Worm (Caenorhabditis elegans) whole organism, L4 larva: ENCODE results near the gene dnpp-1.

Experiments
- ceh-28 ChIP-seq: fragments of 150-350 bp; optimal IDR thresholded peaks from 2 replicates; lab custom pipeline; 2014; ENCODE audit warnings: missing biosample characterization, missing genetic modification reagents, missing genetic modification characterization
- ceh-32 ChIP-seq: sonication (generic microtip); optimal IDR thresholded peaks from 2 replicates; lab custom pipeline; 2016; ENCODE audit warnings: mild to moderate bottlenecking, missing genetic modification characterization, missing compliant biosample characterization; ENCODE audit not compliant: poor library complexity
- fkh-10 ChIP-seq: fragments of 150-350 bp; optimal IDR thresholded peaks from 2 replicates; lab custom pipeline; 2014; ENCODE audit warnings: missing biosample characterization, missing genetic modification reagents, missing genetic modification characterization
- lin-13 ChIP-seq: fragments of 150-350 bp; optimal IDR thresholded peaks from 2 replicates; lab custom pipeline; 2014; ENCODE audit warnings: missing biosample characterization, missing genetic modification reagents, missing genetic modification characterization
- mdl-1 ChIP-seq, 2 experiments: fragments of 150-350 bp in 1 of 2; sonication (generic microtip) in 1 of 2; optimal IDR thresholded peaks; 2 replicates each; lab custom pipeline; 2014 to 2017; ENCODE audit warnings: missing biosample characterization in 2 of 2, missing genetic modification characterization in 2 of 2
- nhr-25 ChIP-seq: sonication (generic microtip); optimal IDR thresholded peaks from 2 replicates; lab custom pipeline; 2017; ENCODE audit warnings: missing genetic modification characterization, mild to moderate bottlenecking, missing compliant biosample characterization, antibody characterized with exemption, moderate library complexity, borderline replicate concordance; ENCODE audit not compliant: insufficient read depth
- nhr-76 ChIP-seq: fragments of 150-350 bp; optimal IDR thresholded peaks from 2 replicates; lab custom pipeline; 2014; ENCODE audit warnings: missing biosample characterization, missing genetic modification characterization
- snpc-1.2 ChIP-seq: fragments of 200-800 bp; sonication (Bioruptor generic); IDR thresholded peaks from 2 replicates; pipeline ENCODE4 v1.3.6; 2022; ENCODE audit warnings: missing genetic modification reagents, missing genetic modification characterization, missing compliant biosample characterization
- unc-130 ChIP-seq: sonication (generic microtip); optimal IDR thresholded peaks from 2 replicates; lab custom pipeline; 2016; ENCODE audit warnings: missing genetic modification reagents, missing genetic modification characterization, missing compliant biosample characterization
- ztf-11 ChIP-seq: fragments of 150-350 bp; optimal IDR thresholded peaks from 2 replicates; lab custom pipeline; 2014; ENCODE audit warnings: missing biosample characterization, missing genetic modification characterization

ce11 chrIII:5906749-5907148 is 43.1 kb upstream of the dnpp-1 start, which contains the start of gene erd-2.2:
- TF ChIP-seq ztf-11 (tag; lab: Kevin White, UChicago) (no peak), unc-130 (GFP tag; lab: Kevin White, UChicago) (no peak), nhr-25 (no peak), mdl-1 (tag; optimal IDR thresholded peaks at IDR 0.05; lab: Kevin White, UChicago) (no peak), snpc-1.2 (no peak), fkh-10 (GFP tag; lab: Kevin White, UChicago) (no peak), ceh-28 (tag; lab: Kevin White, UChicago) (no peak), ceh-32 (tag; lab: Kevin White, UChicago) (no peak), nhr-76 (tag; lab: Kevin White, UChicago) (no peak), lin-13 (GFP tag; lab: Kevin White, UChicago) (no peak)
